Fruit fly (Drosophila melanogaster) whole organism, wandering third instar larva: ENCODE data around the gene Coq3.

Source experiments
- Abd-B ChIP-seq: fragments of >200 bp; optimal IDR thresholded peaks from 2 replicates; lab custom pipeline; 2017; ENCODE audit warnings: missing biosample characterization, missing genetic modification characterization
- Dfd ChIP-seq: fragments of >200 bp; optimal IDR thresholded peaks from 2 replicates; lab custom pipeline; 2017; ENCODE audit warnings: missing biosample characterization, missing genetic modification characterization
- Hr78 ChIP-seq: fragments of >200 bp; optimal IDR thresholded peaks from 2 replicates; lab custom pipeline; 2017; ENCODE audit warnings: missing biosample characterization, missing genetic modification characterization
- Jra ChIP-seq: sonication (Bioruptor generic); optimal IDR thresholded peaks from 2 replicates; lab custom pipeline; 2016; ENCODE audit warnings: missing biosample characterization, missing genetic modification characterization
- Myc ChIP-seq: fragments of >200 bp; optimal IDR thresholded peaks from 2 replicates; lab custom pipeline; 2017
- N ChIP-seq: fragments of >200 bp; optimal IDR thresholded peaks from 2 replicates; lab custom pipeline; 2018; ENCODE audit warnings: missing biosample characterization, missing external identifiers, missing genetic modification characterization
- brk ChIP-seq: fragments of 200-800 bp; sonication (Bioruptor generic); optimal IDR thresholded peaks from 2 replicates; lab custom pipeline; 2016; ENCODE audit warnings: missing biosample characterization, mild to moderate bottlenecking, missing genetic modification characterization
- fru ChIP-seq: fragments of 200-800 bp; sonication (Bioruptor generic); optimal IDR thresholded peaks from 3 replicates; lab custom pipeline; 2016; ENCODE audit warnings: missing biosample characterization, mild to moderate bottlenecking, missing genetic modification characterization
- lola ChIP-seq: fragments of >200 bp; optimal IDR thresholded peaks from 2 replicates; lab custom pipeline; 2017; ENCODE audit warnings: missing biosample characterization, missing genetic modification characterization
- pan ChIP-seq: fragments of >200 bp; optimal IDR thresholded peaks from 2 replicates; lab custom pipeline; 2017
- psq ChIP-seq: fragments of 200-800 bp; sonication (Bioruptor generic); optimal IDR thresholded peaks from 3 replicates; lab custom pipeline; 2017; ENCODE audit warnings: missing biosample characterization, mild to moderate bottlenecking, missing genetic modification characterization, moderate library complexity
- rgr ChIP-seq: fragments of 200-800 bp; sonication (Bioruptor generic); optimal IDR thresholded peaks from 3 replicates; lab custom pipeline; 2016; ENCODE audit warnings: missing biosample characterization, mild to moderate bottlenecking, missing genetic modification characterization
- sv ChIP-seq: fragments of 200-800 bp; sonication (Bioruptor generic); optimal IDR thresholded peaks from 3 replicates; lab custom pipeline; 2016; ENCODE audit warnings: missing biosample characterization, missing genetic modification characterization
- tai ChIP-seq: sonication (Bioruptor generic); optimal IDR thresholded peaks from 2 replicates; lab custom pipeline; 2016; ENCODE audit warnings: missing biosample characterization, missing genetic modification characterization

dm6 chr2L:21108759-21109282 lies 49.6 kb downstream of the Coq3 start:
- TF ChIP-seq fru (GFP tag; lab: Kevin White, UChicago) (peak; percentile 40), Hr78 (GFP tag; lab: Kevin White, UChicago) (no peak), Abd-B (no peak), Jra (GFP tag; lab: Kevin White, UChicago) (no peak), Myc (no peak), lola (no peak), N (GFP tag; lab: Kevin White, UChicago) (no peak), brk (GFP tag; lab: Kevin White, UChicago) (no peak), sv (GFP tag; lab: Kevin White, UChicago) (peak; percentile 53), tai (GFP tag; lab: Kevin White, UChicago) (no peak), pan (lab: Kevin White, UChicago) (no peak), Dfd (GFP tag; lab: Kevin White, UChicago) (no peak), psq (GFP tag; lab: Kevin White, UChicago) (no peak), rgr (GFP tag; lab: Kevin White, UChicago) (peak; percentile 26)
